Worm (Caenorhabditis elegans) whole organism, L3 larva: Measurements from ENCODE around the gene C17G10.1.

Source experiments
- R02D3.7 ChIP-seq: fragments of 150-350 bp; optimal IDR thresholded peaks from 2 replicates; lab custom pipeline; 2014; ENCODE audit warnings: missing biosample characterization, missing genetic modification characterization
- ZK546.5 ChIP-seq: sonication (generic microtip); optimal IDR thresholded peaks from 2 replicates; lab custom pipeline; 2017; ENCODE audit warnings: missing biosample characterization, missing genetic modification characterization
- aly-2 ChIP-seq: fragments of 150-350 bp; optimal IDR thresholded peaks from 2 replicates; lab custom pipeline; 2014; ENCODE audit warnings: missing biosample characterization, missing genetic modification characterization
- ama-1 ChIP-seq: fragments of 150-350 bp; optimal IDR thresholded peaks from 2 replicates; lab custom pipeline; 2018
- ceh-28 ChIP-seq: fragments of 150-350 bp; optimal IDR thresholded peaks from 2 replicates; lab custom pipeline; 2014; ENCODE audit warnings: missing biosample characterization, missing genetic modification reagents, missing genetic modification characterization
- ceh-82 ChIP-seq: fragments of 150-350 bp; optimal IDR thresholded peaks from 2 replicates; lab custom pipeline; 2014; ENCODE audit warnings: missing biosample characterization, missing genetic modification characterization
- ceh-9 ChIP-seq: sonication (generic microtip); optimal IDR thresholded peaks from 2 replicates; lab custom pipeline; 2018; ENCODE audit warnings: missing biosample characterization, missing genetic modification characterization
- daf-12 ChIP-seq: fragments of 150-350 bp; optimal IDR thresholded peaks from 2 replicates; lab custom pipeline; 2014; ENCODE audit warnings: missing biosample characterization, missing genetic modification reagents, missing genetic modification characterization
- egl-27 ChIP-seq: sonication (generic microtip); optimal IDR thresholded peaks from 4 replicates; lab custom pipeline; 2017; ENCODE audit warnings: missing biosample characterization, missing genetic modification reagents, missing genetic modification characterization
- egl-5 ChIP-seq: fragments of 150-350 bp; optimal IDR thresholded peaks from 2 replicates; lab custom pipeline; 2017; ENCODE audit warnings: missing biosample characterization, missing genetic modification reagents, missing genetic modification characterization, inconsistent platforms
- elt-1 ChIP-seq: fragments of 150-350 bp; optimal IDR thresholded peaks from 2 replicates; lab custom pipeline; 2014; ENCODE audit warnings: missing biosample characterization, missing genetic modification characterization
- elt-2 ChIP-seq: sonication (generic microtip); optimal IDR thresholded peaks from 2 replicates; lab custom pipeline; 2016; ENCODE audit warnings: missing genetic modification reagents, mild to moderate bottlenecking, missing genetic modification characterization, missing compliant biosample characterization
- elt-3 ChIP-seq, 3 experiments: fragments of 150-350 bp in 1 of 3; sonication (generic microtip) in 2 of 3; optimal IDR thresholded peaks; 2 replicates in 2 of 3; 4 replicates in 1 of 3; lab custom pipeline; 2014 to 2017; ENCODE audit warnings: missing biosample characterization in 3 of 3, missing genetic modification characterization in 3 of 3
- eor-1 ChIP-seq, 2 experiments: fragments of 150-350 bp; optimal IDR thresholded peaks; 2 replicates each; lab custom pipeline; 2014 to 2018; ENCODE audit warnings: missing biosample characterization in 2 of 2, missing genetic modification characterization in 2 of 2
- fkh-2 ChIP-seq: fragments of 150-350 bp; optimal IDR thresholded peaks from 2 replicates; lab custom pipeline; 2014; ENCODE audit warnings: missing biosample characterization, missing genetic modification reagents, missing genetic modification characterization
- hmg-11 ChIP-seq: sonication (generic microtip); optimal IDR thresholded peaks from 2 replicates; lab custom pipeline; 2016; ENCODE audit warnings: missing genetic modification characterization, missing compliant biosample characterization
- lin-15B ChIP-seq: fragments of 150-350 bp; optimal IDR thresholded peaks from 2 replicates; lab custom pipeline; 2014; ENCODE audit warnings: missing biosample characterization, missing genetic modification characterization
- lin-39 ChIP-seq: fragments of 150-350 bp; optimal IDR thresholded peaks from 2 replicates; lab custom pipeline; 2018; ENCODE audit warnings: missing biosample characterization, missing genetic modification reagents, missing genetic modification characterization
- lsy-12 ChIP-seq: sonication (generic microtip); optimal IDR thresholded peaks from 2 replicates; lab custom pipeline; 2016; ENCODE audit warnings: mild to moderate bottlenecking, missing genetic modification characterization, missing compliant biosample characterization
- mdl-1 ChIP-seq: fragments of 150-350 bp; optimal IDR thresholded peaks from 2 replicates; lab custom pipeline; 2014; ENCODE audit warnings: missing biosample characterization, missing genetic modification characterization
- nfya-1 ChIP-seq: sonication (generic microtip); optimal IDR thresholded peaks from 2 replicates; lab custom pipeline; 2017; ENCODE audit warnings: missing genetic modification characterization, mild to moderate bottlenecking, missing compliant biosample characterization, antibody characterized with exemption, moderate library complexity; ENCODE audit not compliant: insufficient read depth
- nhr-23 ChIP-seq: fragments of 150-350 bp; optimal IDR thresholded peaks from 2 replicates; lab custom pipeline; 2014; ENCODE audit warnings: missing biosample characterization, missing genetic modification reagents, missing genetic modification characterization
- nhr-237 ChIP-seq: fragments of 150-350 bp; optimal IDR thresholded peaks from 2 replicates; lab custom pipeline; 2014; ENCODE audit warnings: missing biosample characterization, missing genetic modification characterization
- nhr-28 ChIP-seq: fragments of 150-350 bp; optimal IDR thresholded peaks from 2 replicates; lab custom pipeline; 2014; ENCODE audit warnings: missing biosample characterization, missing genetic modification characterization
- nhr-43 ChIP-seq: sonication (generic microtip); optimal IDR thresholded peaks from 2 replicates; lab custom pipeline; 2016; ENCODE audit warnings: mild to moderate bottlenecking, missing genetic modification characterization, missing compliant biosample characterization; ENCODE audit not compliant: poor library complexity, severe bottlenecking
- nhr-67 ChIP-seq: fragments of 150-350 bp; optimal IDR thresholded peaks from 2 replicates; lab custom pipeline; 2014; ENCODE audit warnings: missing biosample characterization, missing genetic modification characterization
- nhr-76 ChIP-seq: fragments of 150-350 bp; sonication (generic microtip); optimal IDR thresholded peaks from 5 replicates; lab custom pipeline; 2014; ENCODE audit warnings: missing biosample characterization, missing genetic modification characterization
- nhr-77 ChIP-seq: fragments of 150-350 bp; optimal IDR thresholded peaks from 2 replicates; lab custom pipeline; 2014; ENCODE audit warnings: missing biosample characterization, missing genetic modification characterization
- pha-4 ChIP-seq: fragments of 150-350 bp; optimal IDR thresholded peaks from 2 replicates; lab custom pipeline; 2014; ENCODE audit warnings: missing biosample characterization, missing genetic modification reagents, missing genetic modification characterization
- pqm-1 ChIP-seq: fragments of 150-350 bp; optimal IDR thresholded peaks from 2 replicates; lab custom pipeline; 2017; ENCODE audit warnings: missing biosample characterization, missing genetic modification characterization, inconsistent platforms
- sea-2 ChIP-seq: fragments of 150-350 bp; sonication (generic microtip); optimal IDR thresholded peaks from 4 replicates; lab custom pipeline; 2014; ENCODE audit warnings: missing biosample characterization, missing genetic modification reagents, missing genetic modification characterization
- skn-1 ChIP-seq: fragments of 150-350 bp; optimal IDR thresholded peaks from 2 replicates; lab custom pipeline; 2014; ENCODE audit warnings: missing biosample characterization, missing genetic modification characterization
- snpc-4 ChIP-seq: fragments of 150-350 bp; optimal IDR thresholded peaks from 2 replicates; lab custom pipeline; 2014; ENCODE audit warnings: missing biosample characterization, missing genetic modification characterization
- tbx-2 ChIP-seq: sonication (generic microtip); optimal IDR thresholded peaks from 2 replicates; lab custom pipeline; 2016; ENCODE audit warnings: mild to moderate bottlenecking, missing genetic modification characterization, missing compliant biosample characterization
- unc-62 ChIP-seq: fragments of 150-350 bp; sonication (generic microtip); optimal IDR thresholded peaks from 4 replicates; lab custom pipeline; 2014; ENCODE audit warnings: missing biosample characterization, missing genetic modification reagents, missing genetic modification characterization

Gene C17G10.1

ce11 chrII:5565082-5565623 is 31.2 kb upstream of the C17G10.1 start:
- no peak for TF ChIP-seq ceh-28 (tag; lab: Kevin White, UChicago)

- TF ChIP-seq ceh-82 (tag; lab: Kevin White, UChicago) (no peak), lsy-12 (tag; lab: Kevin White, UChicago) (no peak), tbx-2 (no peak), ZK546.5 (tag; lab: Kevin White, UChicago) (no peak), ceh-9 (tag; lab: Kevin White, UChicago) (no peak), egl-5 (tag; lab: Kevin White, UChicago) (no peak), nhr-28 (no peak)
- TF ChIP-seq, all 47 proteins: peak for 0
Measured at ce11 chrII:5570272-5570671, 26.1 kb upstream of the C17G10.1 start, which contains the start of the genes C17C3.1 and C17C3.15. Gene C17C3.1 (plus strand): TSS chrII:5570572. Gene C17C3.15 (plus strand): TSS chrII:5570654.

ce11 chrII:5572082-5572746 is 24.1 kb upstream of the C17G10.1 start:
- no peak for TF ChIP-seq egl-27 (tag; lab: Kevin White, UChicago)
- no peak for TF ChIP-seq lin-15B (tag; lab: Kevin White, UChicago)
- TF ChIP-seq nhr-23 (tag; lab: Kevin White, UChicago), result peak; percentile 66
- no peak for TF ChIP-seq R02D3.7
- TF ChIP-seq snpc-4 (tag; lab: Kevin White, UChicago), result no peak
- no peak for TF ChIP-seq nhr-237 (tag; lab: Kevin White, UChicago)
- no peak for TF ChIP-seq eor-1 (tag; optimal IDR thresholded peaks at IDR 0.05; lab: Kevin White, UChicago)
- no peak for TF ChIP-seq elt-3 (tag; optimal IDR thresholded peaks at IDR 0.05; lab: Kevin White, UChicago)
- no peak for TF ChIP-seq aly-2 (tag; lab: Kevin White, UChicago)
- peak; percentile 27 for TF ChIP-seq pha-4 (tag; lab: Kevin White, UChicago)
- no peak for TF ChIP-seq unc-62 (GFP tag; lab: Kevin White, UChicago)
- peak; percentile 35 for TF ChIP-seq nfya-1
- no peak for TF ChIP-seq nhr-28
- TF ChIP-seq elt-2 (tag; lab: Kevin White, UChicago), result peak; percentile 80
- TF ChIP-seq elt-1, result no peak
- TF ChIP-seq nhr-77 (tag; lab: Kevin White, UChicago), result no peak
- no peak for TF ChIP-seq nhr-76 (tag; lab: Kevin White, UChicago)
- peak; percentile 7 for TF ChIP-seq pqm-1 (tag; lab: Kevin White, UChicago)
- no peak for TF ChIP-seq ama-1
- TF ChIP-seq fkh-2 (tag; lab: Kevin White, UChicago), result no peak
- peak; percentile 90 for TF ChIP-seq nhr-43 (tag; lab: Kevin White, UChicago)
- no peak for TF ChIP-seq nhr-67
- no peak for TF ChIP-seq sea-2
- TF ChIP-seq lsy-12 (tag; lab: Kevin White, UChicago), result no peak
- no peak for TF ChIP-seq lin-39 (tag; lab: Kevin White, UChicago)
- TF ChIP-seq mdl-1 (tag; lab: Kevin White, UChicago), result no peak
- no peak for TF ChIP-seq hmg-11 (tag; lab: Kevin White, UChicago)
- TF ChIP-seq daf-12 (tag; lab: Kevin White, UChicago), result no peak
- no peak for TF ChIP-seq ceh-28 (tag; lab: Kevin White, UChicago)
- peak; percentile 48 for TF ChIP-seq skn-1 (tag; lab: Kevin White, UChicago)

- TF ChIP-seq nhr-43 (tag; lab: Kevin White, UChicago) (peak; percentile 13), elt-2 (tag; lab: Kevin White, UChicago) (peak; percentile 26), lin-15B (tag; lab: Kevin White, UChicago) (no peak)
Measured at ce11 chrII:5574925-5575324, 21.4 kb upstream of the C17G10.1 start.
